Worm (Caenorhabditis elegans) whole organism, mixed stage, embryonic: Measurements from ENCODE around the gene idpp-2.

Experiments
- M03D4.4 ChIP-seq: sonication (generic microtip); optimal IDR thresholded peaks from 2 replicates; lab custom pipeline; 2017; ENCODE audit warnings: mild to moderate bottlenecking, missing genetic modification characterization, missing compliant biosample characterization
- blmp-1 ChIP-seq: fragments of 150-350 bp; optimal IDR thresholded peaks from 2 replicates; lab custom pipeline; 2014; ENCODE audit warnings: missing biosample characterization, missing genetic modification characterization
- ceh-39 ChIP-seq: fragments of 150-350 bp; optimal IDR thresholded peaks from 2 replicates; lab custom pipeline; 2014; ENCODE audit warnings: missing biosample characterization, missing genetic modification characterization
- ceh-43 ChIP-seq: fragments of 200-800 bp; sonication (Bioruptor generic); optimal IDR thresholded peaks from 2 replicates; lab custom pipeline; 2018; ENCODE audit warnings: mild to moderate bottlenecking, missing genetic modification characterization, moderate library complexity, missing compliant biosample characterization
- ceh-83 ChIP-seq: fragments of 200-800 bp; sonication (Bioruptor generic); optimal IDR thresholded peaks from 2 replicates; lab custom pipeline; 2018; ENCODE audit warnings: mild to moderate bottlenecking, missing genetic modification characterization, missing compliant biosample characterization
- ces-1 ChIP-seq: fragments of 150-350 bp; optimal IDR thresholded peaks from 2 replicates; lab custom pipeline; 2014; ENCODE audit warnings: missing biosample characterization, missing genetic modification reagents, missing genetic modification characterization
- cnd-1 ChIP-seq: fragments of 200-800 bp; sonication (Bioruptor generic); optimal IDR thresholded peaks from 2 replicates; lab custom pipeline; 2018; ENCODE audit warnings: mild to moderate bottlenecking, missing genetic modification characterization, missing compliant biosample characterization
- drap-1 ChIP-seq: fragments of 200-800 bp; sonication (Bioruptor generic); optimal IDR thresholded peaks from 3 replicates; lab custom pipeline; 2018; ENCODE audit warnings: mild to moderate bottlenecking, missing genetic modification characterization, missing compliant biosample characterization
- elt-1 ChIP-seq: sonication (generic microtip); optimal IDR thresholded peaks from 2 replicates; lab custom pipeline; 2017; ENCODE audit warnings: missing genetic modification characterization, mild to moderate bottlenecking, missing compliant biosample characterization, antibody characterized with exemption, moderate library complexity, borderline replicate concordance; ENCODE audit not compliant: insufficient read depth
- elt-3 ChIP-seq: fragments of 150-350 bp; optimal IDR thresholded peaks from 2 replicates; lab custom pipeline; 2014; ENCODE audit warnings: missing biosample characterization, missing genetic modification characterization
- flh-1 ChIP-seq: fragments of 200-800 bp; sonication (Bioruptor generic); optimal IDR thresholded peaks from 2 replicates; lab custom pipeline; 2018; ENCODE audit warnings: mild to moderate bottlenecking, missing genetic modification characterization, moderate library complexity, missing compliant biosample characterization
- ham-2 ChIP-seq: fragments of 200-800 bp; sonication (Bioruptor generic); optimal IDR thresholded peaks from 2 replicates; lab custom pipeline; 2018; ENCODE audit warnings: mild to moderate bottlenecking, missing genetic modification characterization, missing compliant biosample characterization
- hlh-1 ChIP-seq: fragments of 150-350 bp; optimal IDR thresholded peaks from 2 replicates; lab custom pipeline; 2014; ENCODE audit warnings: missing biosample characterization, missing genetic modification reagents, missing genetic modification characterization
- lin-13 ChIP-seq: fragments of 150-350 bp; optimal IDR thresholded peaks from 2 replicates; lab custom pipeline; 2014; ENCODE audit warnings: missing biosample characterization, missing genetic modification characterization
- lin-32 ChIP-seq: fragments of 200-800 bp; sonication (Bioruptor generic); optimal IDR thresholded peaks from 2 replicates; lab custom pipeline; 2018; ENCODE audit warnings: mild to moderate bottlenecking, missing genetic modification characterization, missing compliant biosample characterization
- lsy-2 ChIP-seq: fragments of 150-350 bp; optimal IDR thresholded peaks from 2 replicates; lab custom pipeline; 2014; ENCODE audit warnings: missing biosample characterization, missing genetic modification characterization
- mab-5 ChIP-seq: fragments of 150-350 bp; optimal IDR thresholded peaks from 2 replicates; lab custom pipeline; 2014; ENCODE audit warnings: missing biosample characterization, missing genetic modification characterization
- mep-1 ChIP-seq: fragments of 150-350 bp; optimal IDR thresholded peaks from 2 replicates; lab custom pipeline; 2017; ENCODE audit warnings: missing biosample characterization, missing genetic modification reagents, missing genetic modification characterization, inconsistent platforms
- mls-2 ChIP-seq: sonication (generic microtip); optimal IDR thresholded peaks from 2 replicates; lab custom pipeline; 2016; ENCODE audit warnings: mild to moderate bottlenecking, missing genetic modification characterization, moderate library complexity, missing compliant biosample characterization
- nhr-12 ChIP-seq: fragments of 150-350 bp; optimal IDR thresholded peaks from 2 replicates; lab custom pipeline; 2014; ENCODE audit warnings: missing biosample characterization, missing genetic modification characterization
- nhr-2 ChIP-seq: fragments of 150-350 bp; optimal IDR thresholded peaks from 2 replicates; lab custom pipeline; 2014; ENCODE audit warnings: missing biosample characterization, missing genetic modification characterization
- nhr-28 ChIP-seq: fragments of 150-350 bp; optimal IDR thresholded peaks from 2 replicates; lab custom pipeline; 2014; ENCODE audit warnings: missing biosample characterization, missing genetic modification characterization
- nhr-76 ChIP-seq: sonication (generic microtip); optimal IDR thresholded peaks from 2 replicates; lab custom pipeline; 2017; ENCODE audit warnings: missing biosample characterization, missing genetic modification characterization
- pha-4 ChIP-seq: fragments of 150-350 bp; optimal IDR thresholded peaks from 2 replicates; lab custom pipeline; 2018; ENCODE audit warnings: missing biosample characterization, missing genetic modification reagents, missing genetic modification characterization
- sem-2 ChIP-seq: fragments of 200-800 bp; sonication (Bioruptor generic); optimal IDR thresholded peaks from 2 replicates; lab custom pipeline; 2018; ENCODE audit warnings: mild to moderate bottlenecking, missing genetic modification characterization, missing compliant biosample characterization
- tbx-8 ChIP-seq: fragments of 200-800 bp; sonication (Bioruptor generic); optimal IDR thresholded peaks from 2 replicates; lab custom pipeline; 2018; ENCODE audit warnings: mild to moderate bottlenecking, missing genetic modification characterization, moderate library complexity, missing compliant biosample characterization
- unc-39 ChIP-seq: fragments of 150-350 bp; optimal IDR thresholded peaks from 2 replicates; lab custom pipeline; 2014; ENCODE audit warnings: missing biosample characterization, missing genetic modification characterization
- zip-8 ChIP-seq: fragments of 150-350 bp; optimal IDR thresholded peaks from 2 replicates; lab custom pipeline; 2014; ENCODE audit warnings: missing biosample characterization, missing genetic modification characterization
- ztf-11 ChIP-seq: fragments of 150-350 bp; optimal IDR thresholded peaks from 2 replicates; lab custom pipeline; 2014; ENCODE audit warnings: missing biosample characterization, missing genetic modification characterization

The idpp-2 gene

ce11 chrV:28270-28669, 26.8 kb downstream of the idpp-2 start:
- TF ChIP-seq ztf-11 (tag; lab: Kevin White, UChicago) (no peak), mab-5 (no peak), elt-1 (no peak), ceh-39 (tag; lab: Kevin White, UChicago) (no peak), lsy-2 (tag; lab: Kevin White, UChicago) (no peak), flh-1 (GFP tag; lab: Kevin White, UChicago) (no peak), nhr-76 (tag; lab: Kevin White, UChicago) (no peak), sem-2 (GFP tag; lab: Kevin White, UChicago) (no peak), nhr-28 (tag; lab: Kevin White, UChicago) (no peak)

DNA sequence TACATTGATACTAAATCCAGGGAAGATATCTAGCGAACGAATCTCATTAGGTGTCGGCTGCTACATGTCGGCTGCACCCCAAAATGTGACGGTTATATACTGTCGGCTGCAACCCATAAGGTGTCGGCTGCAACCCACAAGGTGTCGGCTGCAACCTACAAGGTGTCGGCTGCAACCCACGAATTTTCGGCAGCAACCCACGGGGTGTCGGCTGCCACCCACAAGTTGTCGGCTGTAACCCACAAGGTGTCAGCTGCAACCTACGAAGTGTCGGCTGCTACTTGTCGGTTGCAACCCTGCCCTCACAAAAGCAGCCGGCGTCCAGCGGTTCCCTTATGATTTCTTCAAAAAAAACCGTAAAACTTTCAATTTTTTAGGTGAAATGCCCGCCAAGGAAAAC, 28.4 kb downstream of the idpp-2 start:
- no peak for TF ChIP-seq lsy-2 (tag; lab: Kevin White, UChicago)
- no peak for TF ChIP-seq ham-2 (GFP tag; lab: Kevin White, UChicago)
- no peak for TF ChIP-seq M03D4.4
- no peak for TF ChIP-seq tbx-8
- TF ChIP-seq lin-13 (tag; lab: Kevin White, UChicago), result no peak
- no peak for TF ChIP-seq ceh-83 (GFP tag; lab: Kevin White, UChicago)
- TF ChIP-seq hlh-1 (tag; lab: Kevin White, UChicago), result no peak
- no peak for TF ChIP-seq mab-5
- TF ChIP-seq ceh-43 (GFP tag; lab: Kevin White, UChicago), result no peak
- no peak for TF ChIP-seq cnd-1
- no peak for TF ChIP-seq elt-3 (tag; lab: Kevin White, UChicago)
- no peak for TF ChIP-seq pha-4
- TF ChIP-seq ztf-11 (tag; lab: Kevin White, UChicago), result no peak
- TF ChIP-seq unc-39 (tag; lab: Kevin White, UChicago), result no peak
- TF ChIP-seq ces-1 (GFP tag; lab: Kevin White, UChicago), result no peak
- TF ChIP-seq elt-1, result no peak
- TF ChIP-seq, all 35 proteins: peak for 0

DNA sequence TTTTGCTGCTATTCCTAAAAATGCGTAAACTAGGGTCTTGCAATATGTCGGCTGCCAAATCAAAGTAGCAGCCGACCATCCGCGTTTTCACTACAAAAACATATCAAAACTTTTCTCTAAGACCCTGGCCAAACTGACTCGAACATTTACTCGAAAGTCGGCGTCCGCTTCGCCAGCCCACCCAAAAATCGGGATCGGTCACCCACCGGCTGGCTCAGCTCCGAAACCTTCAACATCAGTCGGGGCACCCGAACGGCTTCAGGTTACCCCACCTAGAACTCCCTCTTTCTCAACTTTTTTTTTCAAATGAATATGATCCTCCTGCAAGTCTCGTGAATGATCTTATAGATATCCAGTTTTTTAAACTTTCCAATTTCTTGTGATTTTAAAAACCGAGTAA, 36.3 kb downstream of the idpp-2 start:
- no peak for TF ChIP-seq lsy-2 (tag; lab: Kevin White, UChicago)
- TF ChIP-seq ces-1 (GFP tag; lab: Kevin White, UChicago), result no peak
- no peak for TF ChIP-seq zip-8 (tag; lab: Kevin White, UChicago)
- no peak for TF ChIP-seq elt-3 (tag; lab: Kevin White, UChicago)
- no peak for TF ChIP-seq unc-39 (tag; lab: Kevin White, UChicago)
- no peak for TF ChIP-seq mep-1
- no peak for TF ChIP-seq flh-1 (GFP tag; lab: Kevin White, UChicago)
- TF ChIP-seq M03D4.4, result no peak
- no peak for TF ChIP-seq mls-2 (tag; lab: Kevin White, UChicago)

DNA sequence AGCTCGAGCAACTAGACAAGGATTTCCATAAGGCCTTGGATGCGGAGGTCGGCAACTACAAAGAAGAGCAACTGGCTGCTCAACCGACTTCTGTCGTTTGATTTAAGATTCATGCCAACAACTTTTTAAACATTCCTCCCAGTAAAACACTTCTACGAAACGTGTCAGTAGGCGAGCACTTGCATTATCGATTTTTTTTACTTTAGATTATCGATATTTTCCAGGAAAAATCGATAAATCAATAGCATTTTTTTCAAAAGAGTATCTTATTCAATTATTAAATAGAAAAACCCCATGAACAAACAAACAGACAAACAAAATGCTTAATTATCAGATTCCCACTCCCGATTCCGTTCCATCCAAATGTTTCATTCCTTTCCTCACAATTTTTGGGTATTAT, 41.6 kb downstream of the idpp-2 start:
- no peak for TF ChIP-seq flh-1 (GFP tag; lab: Kevin White, UChicago)
- TF ChIP-seq lin-32 (GFP tag; lab: Kevin White, UChicago), result no peak
- TF ChIP-seq mep-1, result no peak

DNA sequence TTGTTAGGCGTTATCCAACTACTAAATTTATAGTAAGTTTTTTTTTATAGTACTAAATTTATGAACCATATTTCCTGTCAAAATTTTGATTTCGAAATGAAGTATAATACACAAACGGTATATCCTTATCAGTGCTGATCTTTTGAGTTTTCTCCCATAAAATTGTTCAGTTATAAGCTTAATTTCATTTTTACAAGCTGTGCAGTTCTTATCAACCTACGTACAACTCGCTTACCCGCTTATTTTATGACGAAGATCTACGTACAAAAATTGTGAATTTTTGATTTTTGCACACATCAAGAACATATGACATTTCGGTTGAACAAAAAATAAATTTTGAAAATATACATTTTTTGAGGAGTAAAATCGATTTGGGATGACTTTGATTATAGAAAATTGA, 42.6 kb downstream of the idpp-2 start:
- TF ChIP-seq ces-1 (GFP tag; lab: Kevin White, UChicago) (no peak), elt-3 (tag; lab: Kevin White, UChicago) (no peak), drap-1 (GFP tag; lab: Kevin White, UChicago) (no peak), sem-2 (GFP tag; lab: Kevin White, UChicago) (no peak), nhr-28 (tag; lab: Kevin White, UChicago) (no peak)
- TF ChIP-seq, all 35 proteins: peak for 0

ce11 chrV:45010-45409, 43.6 kb downstream of the idpp-2 start, which contains the start of gene B0348.2:
Gene B0348.2 (plus strand): TSS chrV:45310.
- no peak for TF ChIP-seq blmp-1
- TF ChIP-seq zip-8 (tag; lab: Kevin White, UChicago), result no peak
- no peak for TF ChIP-seq ceh-43 (GFP tag; lab: Kevin White, UChicago)
- no peak for TF ChIP-seq flh-1 (GFP tag; lab: Kevin White, UChicago)
- TF ChIP-seq lsy-2 (tag; lab: Kevin White, UChicago), result no peak
- no peak for TF ChIP-seq nhr-76 (tag; lab: Kevin White, UChicago)

DNA sequence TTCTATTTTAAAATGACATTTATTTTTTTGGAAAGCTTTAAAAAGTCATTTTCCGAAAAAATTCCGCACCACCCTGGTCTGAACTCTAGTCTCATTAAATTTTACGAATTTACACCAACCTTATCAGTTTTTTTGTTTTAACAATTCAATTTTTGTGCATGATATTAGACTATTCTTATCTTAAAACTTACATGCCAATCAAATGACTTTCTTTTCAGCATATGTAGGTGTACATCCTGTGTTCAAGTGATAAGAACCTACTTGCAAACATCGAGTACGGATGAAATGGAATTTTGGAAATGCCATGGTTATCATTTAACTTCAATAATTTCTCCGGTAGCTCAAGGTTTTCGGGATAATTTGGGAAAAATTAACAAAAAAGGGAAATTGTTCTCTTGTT, 46.4 kb downstream of the idpp-2 start:
- TF ChIP-seq mep-1, result no peak
- TF ChIP-seq sem-2 (GFP tag; lab: Kevin White, UChicago), result no peak
- TF ChIP-seq flh-1 (GFP tag; lab: Kevin White, UChicago), result no peak
- TF ChIP-seq blmp-1, result no peak
- no peak for TF ChIP-seq lin-32 (GFP tag; lab: Kevin White, UChicago)
- TF ChIP-seq lsy-2 (tag; lab: Kevin White, UChicago), result no peak
- no peak for TF ChIP-seq zip-8 (tag; lab: Kevin White, UChicago)
- no peak for TF ChIP-seq mab-5
- TF ChIP-seq mls-2 (tag; lab: Kevin White, UChicago), result no peak
- no peak for TF ChIP-seq tbx-8
- no peak for TF ChIP-seq lin-13 (tag; lab: Kevin White, UChicago)
- no peak for TF ChIP-seq cnd-1
- no peak for TF ChIP-seq ces-1 (GFP tag; lab: Kevin White, UChicago)
- no peak for TF ChIP-seq elt-1
- no peak for TF ChIP-seq drap-1 (GFP tag; lab: Kevin White, UChicago)
- no peak for TF ChIP-seq nhr-12
- no peak for TF ChIP-seq nhr-2 (tag; lab: Kevin White, UChicago)
- no peak for TF ChIP-seq nhr-28 (tag; lab: Kevin White, UChicago)
